Worm (Caenorhabditis elegans) whole organism, L1 larva: ENCODE results near the gene T24E12.12.

Experiments
- ceh-88 ChIP-seq: fragments of 200-800 bp; sonication (Bioruptor generic); IDR thresholded peaks from 2 replicates; pipeline ENCODE4 v1.3.6; 2022; ENCODE audit warnings: missing genetic modification characterization, missing compliant biosample characterization
- efl-1 ChIP-seq, 4 experiments: fragments of 150-350 bp; optimal IDR thresholded peaks in 3 of 4; peaks in 1 of 4; 1 replicate in 1 of 4; 2 replicates in 3 of 4; lab custom pipeline; 2014; ENCODE audit warnings: missing biosample characterization in 2 of 4, missing genetic modification characterization in 2 of 4, missing genetic modification reagents in 2 of 4
- egl-27 ChIP-seq, 2 experiments: fragments of 150-350 bp in 1 of 2; sonication (generic microtip); optimal IDR thresholded peaks; 3 replicates each; lab custom pipeline; 2017 to 2018; ENCODE audit warnings: missing biosample characterization in 2 of 2, missing genetic modification characterization in 2 of 2, missing genetic modification reagents in 2 of 2
- elt-2 ChIP-seq: sonication (generic microtip); optimal IDR thresholded peaks from 2 replicates; lab custom pipeline; 2016; ENCODE audit warnings: missing genetic modification characterization, mild to moderate bottlenecking, inconsistent platforms, missing compliant biosample characterization, missing genetic modification reagents
- lin-39 ChIP-seq: fragments of 150-350 bp; optimal IDR thresholded peaks from 2 replicates; lab custom pipeline; 2014; ENCODE audit warnings: missing biosample characterization, missing genetic modification reagents, missing genetic modification characterization
- mep-1 ChIP-seq: fragments of 150-350 bp; optimal IDR thresholded peaks from 2 replicates; lab custom pipeline; 2014; ENCODE audit warnings: missing biosample characterization, missing genetic modification characterization
- nhr-47 ChIP-seq: sonication (generic microtip); optimal IDR thresholded peaks from 2 replicates; lab custom pipeline; 2016; ENCODE audit warnings: mild to moderate bottlenecking, missing genetic modification characterization, moderate library complexity, missing compliant biosample characterization
- nhr-77 ChIP-seq: fragments of 150-350 bp; optimal IDR thresholded peaks from 2 replicates; lab custom pipeline; 2014; ENCODE audit warnings: missing biosample characterization, missing genetic modification characterization
- pqm-1 ChIP-seq: sonication (generic microtip); optimal IDR thresholded peaks from 3 replicates; lab custom pipeline; 2017; ENCODE audit warnings: missing biosample characterization, missing genetic modification characterization
- ztf-11 ChIP-seq, 2 experiments: sonication (generic microtip); optimal IDR thresholded peaks; 2 replicates each; lab custom pipeline; 2016 to 2017; ENCODE audit warnings: missing genetic modification characterization in 2 of 2, missing biosample characterization in 1 of 2, missing compliant biosample characterization in 1 of 2

- TF ChIP-seq efl-1 (optimal IDR thresholded peaks at IDR 0.05; lab: Kevin White, UChicago) = no peak
- no peak for TF ChIP-seq efl-1 (GFP tag; optimal IDR thresholded peaks at IDR 0.05 in 1 of 2; lab: Kevin White, UChicago)
- no peak for TF ChIP-seq egl-27 (tag; optimal IDR thresholded peaks at IDR 0.05; lab: Kevin White, UChicago)
- TF ChIP-seq nhr-77 = no peak
- no peak for TF ChIP-seq nhr-47 (tag; lab: Kevin White, UChicago)
- no peak for TF ChIP-seq elt-2
- TF ChIP-seq pqm-1 (tag; lab: Kevin White, UChicago) = no peak
- no peak for TF ChIP-seq ztf-11 (tag; optimal IDR thresholded peaks at IDR 0.05; lab: Kevin White, UChicago)
- TF ChIP-seq ceh-88 (GFP tag; lab: Robert Waterston, UW) = no peak
- TF ChIP-seq lin-39 (tag; lab: Kevin White, UChicago) = no peak
- no peak for TF ChIP-seq mep-1 (tag; lab: Kevin White, UChicago)
These were observed 44.1 kb downstream of the T24E12.12 start, which contains the start of gene ins-32 for ce11 chrII:3803219-3803618.
